Fruit fly (Drosophila melanogaster) whole organism, pupa: ENCODE measurements around the gene Oamb.

Source experiments
- CG13204 ChIP-seq: fragments of 200-800 bp; sonication (Bioruptor generic); optimal IDR thresholded peaks from 2 replicates; lab custom pipeline; 2018; ENCODE audit warnings: missing biosample characterization, mild to moderate bottlenecking, missing genetic modification characterization, moderate library complexity
- CG14655 ChIP-seq: fragments of 200-800 bp; sonication (Bioruptor generic); optimal IDR thresholded peaks from 3 replicates; lab custom pipeline; 2017; ENCODE audit warnings: mild to moderate bottlenecking, missing biosample characterization, missing genetic modification reagents, missing genetic modification characterization
- CG8159 ChIP-seq: fragments of 200-800 bp; sonication (Bioruptor generic); optimal IDR thresholded peaks from 3 replicates; lab custom pipeline; 2018; ENCODE audit warnings: missing biosample characterization, mild to moderate bottlenecking, missing genetic modification characterization, moderate library complexity
- D1 ChIP-seq: fragments of 200-800 bp; sonication (Bioruptor generic); optimal IDR thresholded peaks from 2 replicates; lab custom pipeline; 2018; ENCODE audit warnings: missing biosample characterization, mild to moderate bottlenecking, missing genetic modification characterization, moderate library complexity
- EcR ChIP-seq: fragments of 200-800 bp; sonication (Bioruptor generic); optimal IDR thresholded peaks from 3 replicates; lab custom pipeline; 2019; ENCODE audit warnings: missing biosample characterization, missing genetic modification characterization, mild to moderate bottlenecking, moderate library complexity, missing genetic modification reagents
- Ets98B ChIP-seq: fragments of 200-800 bp; sonication (Bioruptor generic); IDR thresholded peaks from 2 replicates; pipeline ENCODE4 v1.3.6; 2022; ENCODE audit warnings: missing biosample characterization, missing genetic modification characterization
- Pif1A ChIP-seq: fragments of 200-800 bp; sonication (Bioruptor generic); optimal IDR thresholded peaks from 3 replicates; lab custom pipeline; 2016; ENCODE audit warnings: missing biosample characterization, missing genetic modification characterization
- Snoo ChIP-seq: fragments of 200-800 bp; sonication (Bioruptor generic); optimal IDR thresholded peaks from 3 replicates; lab custom pipeline; 2017; ENCODE audit warnings: missing biosample characterization, mild to moderate bottlenecking, missing genetic modification characterization, inconsistent platforms
- gl ChIP-seq: fragments of 200-800 bp; sonication (Bioruptor generic); optimal IDR thresholded peaks from 2 replicates; lab custom pipeline; 2018; ENCODE audit warnings: missing biosample characterization, mild to moderate bottlenecking, missing genetic modification characterization

DNA sequence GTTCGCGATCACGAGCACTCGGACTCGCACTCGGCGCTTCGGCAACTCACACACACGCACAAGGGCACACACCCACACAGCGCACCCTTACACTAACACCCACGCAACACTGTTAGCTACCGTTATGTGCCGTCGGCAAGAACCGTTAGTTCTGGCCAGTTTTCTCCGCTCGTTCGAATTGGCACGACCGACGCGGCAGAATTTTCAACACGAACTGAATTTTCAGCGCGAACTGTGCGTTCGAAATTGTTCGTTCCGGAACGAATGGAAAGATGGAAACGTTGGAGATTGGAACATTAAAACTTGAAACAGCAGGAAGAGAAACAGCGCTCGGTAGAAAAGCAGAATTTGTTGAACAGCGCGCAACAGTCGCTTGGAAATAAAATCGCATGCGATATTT is at the start of gene Oamb:
- no peak for TF ChIP-seq EcR (GFP tag; lab: Kevin White, UChicago)
- no peak for TF ChIP-seq CG8159 (tag; lab: Kevin White, UChicago)
- no peak for TF ChIP-seq gl (tag; lab: Kevin White, UChicago)
- no peak for TF ChIP-seq CG14655 (GFP tag; lab: Kevin White, UChicago)
- no peak for TF ChIP-seq Ets98B (GFP tag; lab: Robert Waterston, UW)
- TF ChIP-seq Snoo, result no peak
- no peak for TF ChIP-seq D1 (tag; lab: Kevin White, UChicago)
- TF ChIP-seq CG13204, result no peak
- no peak for TF ChIP-seq Pif1A
